Fruit fly (Drosophila melanogaster) whole organism, embryonic: ENCODE data around the gene CG33346.

Experiments used
- Ada2b ChIP-seq: fragments of 200-800 bp; sonication (Bioruptor generic); IDR thresholded peaks from 2 replicates; pipeline ENCODE4 v1.3.6; 2022; ENCODE audit warnings: missing biosample characterization, missing genetic modification characterization
- BtbVII ChIP-seq: fragments of 200-800 bp; sonication (Bioruptor generic); optimal IDR thresholded peaks from 3 replicates; lab custom pipeline; 2017; ENCODE audit warnings: missing biosample characterization, mild to moderate bottlenecking, missing genetic modification characterization
- CG1024 ChIP-seq: fragments of 200-800 bp; sonication (Bioruptor generic); IDR thresholded peaks from 2 replicates; pipeline ENCODE4 v1.3.6; 2022; ENCODE audit warnings: missing biosample characterization, missing genetic modification characterization
- CG10565 ChIP-seq: fragments of 200-800 bp; sonication (Bioruptor generic); optimal IDR thresholded peaks from 3 replicates; lab custom pipeline; 2016; ENCODE audit warnings: missing biosample characterization, mild to moderate bottlenecking, missing genetic modification characterization
- CG10979 ChIP-seq: fragments of 200-800 bp; sonication (Bioruptor generic); optimal IDR thresholded peaks from 2 replicates; lab custom pipeline; 2018; ENCODE audit warnings: missing biosample characterization, mild to moderate bottlenecking, missing genetic modification characterization, moderate library complexity
- CG11696 ChIP-seq: fragments of 200-800 bp; sonication (Bioruptor generic); IDR thresholded peaks from 2 replicates; pipeline ENCODE4 v1.3.6; 2022; ENCODE audit warnings: missing biosample characterization, missing genetic modification characterization
- CG12104 ChIP-seq: fragments of 200-800 bp; sonication (Bioruptor generic); optimal IDR thresholded peaks from 3 replicates; lab custom pipeline; 2016; ENCODE audit warnings: missing biosample characterization, missing genetic modification characterization
- CG13894 ChIP-seq: fragments of 200-800 bp; sonication (Bioruptor generic); optimal IDR thresholded peaks from 3 replicates; lab custom pipeline; 2018; ENCODE audit warnings: missing biosample characterization, mild to moderate bottlenecking, missing genetic modification characterization, moderate library complexity
- CG16863 ChIP-seq: fragments of 200-800 bp; sonication (Bioruptor generic); optimal IDR thresholded peaks from 3 replicates; lab custom pipeline; 2016; ENCODE audit warnings: missing biosample characterization, missing genetic modification characterization
- CG18011 ChIP-seq: fragments of 200-800 bp; sonication (Bioruptor generic); optimal IDR thresholded peaks from 2 replicates; lab custom pipeline; 2017; ENCODE audit warnings: missing biosample characterization, missing genetic modification characterization, mild to moderate bottlenecking, moderate library complexity, missing genotype
- CG18262 ChIP-seq: fragments of 200-800 bp; optimal IDR thresholded peaks from 3 replicates; lab custom pipeline; 2019; ENCODE audit warnings: missing biosample characterization, mild to moderate bottlenecking, missing genetic modification characterization, moderate library complexity
- CG30431 ChIP-seq: fragments of 200-800 bp; sonication (Bioruptor generic); optimal IDR thresholded peaks from 2 replicates; lab custom pipeline; 2017; ENCODE audit warnings: missing biosample characterization, missing genetic modification characterization
- CG31388 ChIP-seq: fragments of 200-800 bp; sonication (Bioruptor generic); optimal IDR thresholded peaks from 2 replicates; lab custom pipeline; 2016; ENCODE audit warnings: missing biosample characterization, missing genetic modification characterization
- CG3281 ChIP-seq: fragments of 200-800 bp; sonication (Bioruptor generic); optimal IDR thresholded peaks from 3 replicates; lab custom pipeline; 2017; ENCODE audit warnings: missing biosample characterization, mild to moderate bottlenecking, missing genetic modification characterization
- CG34422 ChIP-seq: fragments of 200-800 bp; sonication (Bioruptor generic); IDR thresholded peaks from 3 replicates; pipeline ENCODE4 v1.3.6; 2022; ENCODE audit warnings: missing biosample characterization, missing genetic modification characterization
- CG3995 ChIP-seq: fragments of 200-800 bp; sonication (Bioruptor generic); optimal IDR thresholded peaks from 3 replicates; lab custom pipeline; 2016; ENCODE audit warnings: missing biosample characterization, missing genetic modification characterization
- CG42726 ChIP-seq: fragments of 200-800 bp; sonication (Bioruptor generic); IDR thresholded peaks from 2 replicates; pipeline ENCODE4 v1.3.6; 2022; ENCODE audit warnings: missing biosample characterization, missing genetic modification characterization; ENCODE audit not compliant: partially characterized antibody
- CG4360 ChIP-seq: fragments of 200-800 bp; sonication (Bioruptor generic); IDR thresholded peaks from 2 replicates; pipeline ENCODE4 v1.3.6; 2022; ENCODE audit warnings: missing biosample characterization, missing genetic modification characterization
- CG6654 ChIP-seq: fragments of 200-800 bp; sonication (Bioruptor generic); optimal IDR thresholded peaks from 2 replicates; lab custom pipeline; 2017; ENCODE audit warnings: missing biosample characterization, mild to moderate bottlenecking, missing genetic modification characterization
- CG6813 ChIP-seq: fragments of 200-800 bp; sonication (Bioruptor generic); optimal IDR thresholded peaks from 2 replicates; lab custom pipeline; 2017; ENCODE audit warnings: missing biosample characterization, missing genetic modification characterization, mild to moderate bottlenecking, moderate library complexity, missing genetic modification reagents
- Ets65A ChIP-seq: fragments of 200-800 bp; sonication (Bioruptor generic); peaks from one replicate; lab custom pipeline; 2016; ENCODE audit warnings: missing biosample characterization, missing genetic modification characterization
- MESR4 ChIP-seq: fragments of 200-800 bp; sonication (Bioruptor generic); optimal IDR thresholded peaks from 2 replicates; lab custom pipeline; 2018; ENCODE audit warnings: missing biosample characterization, mild to moderate bottlenecking, missing genetic modification characterization, moderate library complexity
- Max ChIP-seq: fragments of 200-800 bp; sonication (Bioruptor generic); optimal IDR thresholded peaks from 2 replicates; lab custom pipeline; 2016; ENCODE audit warnings: missing biosample characterization, mild to moderate bottlenecking, missing genetic modification characterization
- Oaz ChIP-seq: fragments of 200-800 bp; sonication (Bioruptor generic); IDR thresholded peaks from 2 replicates; pipeline ENCODE4 v1.3.6; 2022; ENCODE audit warnings: missing biosample characterization, missing genetic modification characterization
- Optix ChIP-seq: fragments of 200-800 bp; sonication (Bioruptor generic); IDR thresholded peaks from 3 replicates; pipeline ENCODE4 v1.3.6; 2022; ENCODE audit warnings: missing biosample characterization, missing genetic modification characterization
- Scr ChIP-seq: fragments of 200-800 bp; sonication (Bioruptor generic); IDR thresholded peaks from 2 replicates; pipeline ENCODE4 v1.3.6; 2022; ENCODE audit warnings: missing biosample characterization, missing genetic modification characterization; ENCODE audit not compliant: partially characterized antibody
- Six4 ChIP-seq: fragments of 200-800 bp; sonication (Bioruptor generic); optimal IDR thresholded peaks from 2 replicates; lab custom pipeline; 2016; ENCODE audit warnings: missing biosample characterization, missing genetic modification characterization
- Sox100B ChIP-seq: fragments of 200-800 bp; sonication (Bioruptor generic); optimal IDR thresholded peaks from 3 replicates; lab custom pipeline; 2018; ENCODE audit warnings: missing biosample characterization, mild to moderate bottlenecking, missing genetic modification characterization
- Taf1 ChIP-seq: fragments of 200-800 bp; sonication (Bioruptor generic); IDR thresholded peaks from 2 replicates; pipeline ENCODE4 v1.3.6; 2022; ENCODE audit warnings: missing biosample characterization, missing genetic modification characterization
- Trl ChIP-seq, 3 experiments: fragments of >200 bp in 2 of 3; fragments of 200-800 bp in 1 of 3; sonication (Bioruptor generic) in 1 of 3; optimal IDR thresholded peaks; 2 replicates in 1 of 3; 3 replicates in 2 of 3; lab custom pipeline; 2016 to 2017; ENCODE audit warnings: missing biosample characterization in 1 of 3, missing genetic modification characterization in 1 of 3
- ac ChIP-seq: fragments of 200-800 bp; sonication (Bioruptor generic); optimal IDR thresholded peaks from 3 replicates; lab custom pipeline; 2017; ENCODE audit warnings: missing biosample characterization, mild to moderate bottlenecking, missing genetic modification characterization
- al ChIP-seq: fragments of 200-800 bp; sonication (Bioruptor generic); IDR thresholded peaks from 2 replicates; pipeline ENCODE4 v1.3.6; 2022; ENCODE audit warnings: missing biosample characterization, missing genetic modification characterization
- az2 ChIP-seq: fragments of 200-800 bp; sonication (Bioruptor generic); optimal IDR thresholded peaks from 3 replicates; lab custom pipeline; 2016; ENCODE audit warnings: missing biosample characterization, missing genetic modification characterization
- chinmo ChIP-seq: fragments of 200-800 bp; sonication (Bioruptor generic); IDR thresholded peaks from 4 replicates; pipeline ENCODE4 v1.3.6; 2022; ENCODE audit warnings: missing biosample characterization, missing genetic modification characterization; ENCODE audit not compliant: partially characterized antibody
- chn ChIP-seq: fragments of 200-800 bp; sonication (Bioruptor generic); optimal IDR thresholded peaks from 2 replicates; lab custom pipeline; 2016; ENCODE audit warnings: missing biosample characterization, missing genetic modification characterization
- ems ChIP-seq: fragments of 200-800 bp; sonication (Bioruptor generic); optimal IDR thresholded peaks from 3 replicates; lab custom pipeline; 2016; ENCODE audit warnings: missing biosample characterization, missing genetic modification characterization
- gro ChIP-seq: fragments of 200-800 bp; sonication (Bioruptor generic); optimal IDR thresholded peaks from 2 replicates; lab custom pipeline; 2016; ENCODE audit warnings: missing biosample characterization, missing genetic modification characterization
- her ChIP-seq: fragments of 200-800 bp; sonication (Bioruptor generic); optimal IDR thresholded peaks from 2 replicates; lab custom pipeline; 2016; ENCODE audit warnings: missing biosample characterization, missing genetic modification characterization
- klu ChIP-seq: fragments of 200-800 bp; sonication (Bioruptor generic); IDR thresholded peaks from 2 replicates; pipeline ENCODE4 v1.3.6; 2022; ENCODE audit warnings: missing biosample characterization, missing genetic modification characterization
- mirr ChIP-seq: fragments of 200-800 bp; sonication (Bioruptor generic); optimal IDR thresholded peaks from 3 replicates; lab custom pipeline; 2018; ENCODE audit warnings: missing biosample characterization, mild to moderate bottlenecking, missing genetic modification characterization
- nerfin-1 ChIP-seq: fragments of 200-800 bp; sonication (Bioruptor generic); optimal IDR thresholded peaks from 3 replicates; lab custom pipeline; 2019; ENCODE audit warnings: missing biosample characterization, mild to moderate bottlenecking, missing genetic modification characterization, moderate library complexity
- phol ChIP-seq: fragments of 200-800 bp; sonication (Bioruptor generic); optimal IDR thresholded peaks from 3 replicates; lab custom pipeline; 2018; ENCODE audit warnings: missing biosample characterization, mild to moderate bottlenecking, missing genetic modification characterization, moderate library complexity
- ro ChIP-seq: fragments of 200-800 bp; sonication (Bioruptor generic); IDR thresholded peaks from 2 replicates; pipeline ENCODE4 v1.3.6; 2022; ENCODE audit warnings: missing biosample characterization, missing genetic modification characterization
- slbo ChIP-seq: fragments of 200-800 bp; sonication (Bioruptor generic); IDR thresholded peaks from 2 replicates; pipeline ENCODE4 v1.3.6; 2022; ENCODE audit warnings: missing biosample characterization, missing genetic modification characterization
- stwl ChIP-seq: fragments of 200-800 bp; sonication (Bioruptor generic); optimal IDR thresholded peaks from 3 replicates; lab custom pipeline; 2018; ENCODE audit warnings: missing biosample characterization, mild to moderate bottlenecking, missing genetic modification characterization, moderate library complexity
- tap ChIP-seq: fragments of 200-800 bp; optimal IDR thresholded peaks from 3 replicates; lab custom pipeline; 2019; ENCODE audit warnings: missing biosample characterization, mild to moderate bottlenecking, missing genetic modification characterization, moderate library complexity
- tio ChIP-seq: fragments of 200-800 bp; sonication (Bioruptor generic); optimal IDR thresholded peaks from 2 replicates; lab custom pipeline; 2017; ENCODE audit warnings: missing biosample characterization, missing genetic modification characterization, inconsistent platforms
- twi ChIP-seq: fragments of 200-800 bp; optimal IDR thresholded peaks from 2 replicates; lab custom pipeline; 2019; ENCODE audit warnings: missing biosample characterization, mild to moderate bottlenecking, missing genetic modification characterization, moderate library complexity
- unc-4 ChIP-seq: fragments of 200-800 bp; sonication (Bioruptor generic); IDR thresholded peaks from 2 replicates; pipeline ENCODE4 v1.3.6; 2022; ENCODE audit warnings: missing biosample characterization, missing genetic modification characterization; ENCODE audit not compliant: partially characterized antibody
- zf30C ChIP-seq: fragments of 200-800 bp; sonication (Bioruptor generic); optimal IDR thresholded peaks from 3 replicates; lab custom pipeline; 2018; ENCODE audit warnings: missing biosample characterization, mild to moderate bottlenecking, missing genetic modification characterization

The CG33346 gene

DNA sequence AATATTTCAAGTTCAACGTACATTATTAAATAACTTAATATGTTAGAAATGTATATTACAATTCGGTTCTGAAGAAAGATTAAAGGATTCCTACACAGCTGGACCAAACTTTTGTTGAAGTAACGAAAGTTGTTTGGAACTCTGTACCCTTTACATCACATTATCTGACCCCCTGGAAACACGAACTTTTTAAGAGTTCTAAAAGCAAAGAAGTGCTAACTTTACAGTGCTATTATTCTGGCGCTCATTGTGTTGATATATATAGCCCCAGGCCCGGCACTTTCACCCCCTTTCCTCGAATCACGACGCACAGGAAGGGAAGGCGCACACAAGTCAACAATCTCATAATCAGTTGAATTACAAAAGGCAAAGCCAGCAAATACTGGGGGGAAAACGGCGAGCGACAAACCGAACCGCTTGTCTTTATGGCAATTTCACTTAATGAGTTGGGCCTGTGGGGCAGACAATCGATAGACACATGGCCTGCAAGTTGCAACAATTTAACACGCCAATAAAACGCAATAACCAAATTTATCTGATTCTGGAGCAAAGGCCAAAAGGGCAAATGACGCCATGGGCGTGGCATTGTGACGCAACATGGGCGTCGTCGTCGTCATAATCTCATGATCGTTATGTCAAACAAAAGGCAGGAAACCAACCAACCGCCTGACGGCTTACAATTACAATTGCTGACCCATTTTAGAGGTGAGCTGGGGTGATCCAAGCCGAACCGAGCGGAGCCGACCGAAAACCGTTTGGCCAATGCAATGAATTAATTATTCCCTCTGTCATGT is 39.6 kb upstream of the CG33346 start (continued):
- no peak for TF ChIP-seq Taf1 (GFP tag; lab: Robert Waterston, UW)
- TF ChIP-seq CG11696: peak; percentile 62
- TF ChIP-seq CG18262 (tag; lab: Kevin White, UChicago): peak; percentile 63
- TF ChIP-seq Sox100B (GFP tag; lab: Kevin White, UChicago): peak; percentile 41
- TF ChIP-seq Trl (optimal IDR thresholded peaks at IDR 0.05; lab: Kevin White, UChicago): no peak
- no peak for TF ChIP-seq Trl (GFP tag; optimal IDR thresholded peaks at IDR 0.05; lab: Kevin White, UChicago)
- peak; percentile 9 for TF ChIP-seq az2 (GFP tag; lab: Kevin White, UChicago)
- no peak for TF ChIP-seq CG42726
- no peak for TF ChIP-seq CG3995 (GFP tag; lab: Kevin White, UChicago)
- TF ChIP-seq ems (GFP tag; lab: Kevin White, UChicago): no peak
- no peak for TF ChIP-seq ac (GFP tag; lab: Kevin White, UChicago)
- TF ChIP-seq her (GFP tag; lab: Kevin White, UChicago): no peak
- no peak for TF ChIP-seq Optix (GFP tag; lab: Robert Waterston, UW)
- no peak for TF ChIP-seq CG1024
- TF ChIP-seq chn: no peak
- no peak for TF ChIP-seq nerfin-1
- no peak for TF ChIP-seq tap (tag; lab: Kevin White, UChicago)
- TF ChIP-seq BtbVII: no peak
- peak; percentile 39 for TF ChIP-seq phol (tag; lab: Kevin White, UChicago)
- no peak for TF ChIP-seq Ets65A (GFP tag; lab: Kevin White, UChicago)
- no peak for TF ChIP-seq CG18011 (GFP tag; lab: Kevin White, UChicago)
- TF ChIP-seq Ada2b: no peak
- TF ChIP-seq CG13894: no peak
- TF ChIP-seq Scr (GFP tag; lab: Robert Waterston, UW): no peak
- no peak for TF ChIP-seq zf30C (GFP tag; lab: Kevin White, UChicago)
- no peak for TF ChIP-seq mirr (GFP tag; lab: Kevin White, UChicago)
- TF ChIP-seq MESR4: no peak
- no peak for TF ChIP-seq CG34422
- TF ChIP-seq Oaz (GFP tag; lab: Robert Waterston, UW): no peak
- TF ChIP-seq unc-4 (GFP tag; lab: Robert Waterston, UW): no peak
- no peak for TF ChIP-seq klu (GFP tag; lab: Robert Waterston, UW)
- no peak for TF ChIP-seq chinmo (GFP tag; lab: Robert Waterston, UW)
- no peak for TF ChIP-seq al (GFP tag; lab: Robert Waterston, UW)
- TF ChIP-seq tio (GFP tag; lab: Kevin White, UChicago): no peak
- TF ChIP-seq gro (GFP tag; lab: Kevin White, UChicago): no peak
- no peak for TF ChIP-seq CG10565 (GFP tag; lab: Kevin White, UChicago)
- TF ChIP-seq CG10979 (tag; lab: Kevin White, UChicago): no peak
- TF ChIP-seq slbo (GFP tag; lab: Robert Waterston, UW): no peak
- no peak for TF ChIP-seq stwl (tag; lab: Kevin White, UChicago)
- TF ChIP-seq ro (GFP tag; lab: Robert Waterston, UW): no peak
- no peak for TF ChIP-seq CG4360 (GFP tag; lab: Robert Waterston, UW)
- TF ChIP-seq CG3281: no peak
- TF ChIP-seq CG16863 (GFP tag; lab: Kevin White, UChicago): no peak
- no peak for TF ChIP-seq twi
- no peak for TF ChIP-seq Six4 (GFP tag; lab: Kevin White, UChicago)
- TF ChIP-seq CG6654 (GFP tag; lab: Kevin White, UChicago): no peak
- no peak for TF ChIP-seq CG6813
- no peak for TF ChIP-seq CG12104 (GFP tag; lab: Kevin White, UChicago)
- TF ChIP-seq CG31388: no peak
- TF ChIP-seq Max (GFP tag; lab: Kevin White, UChicago): no peak
- TF ChIP-seq CG30431 (GFP tag; lab: Kevin White, UChicago): no peak
